Fruit fly (Drosophila melanogaster) whole organism, embryonic: ENCODE data around the gene Gs2.

Experiments
- B-H1 ChIP-seq: fragments of 200-800 bp; sonication (Bioruptor generic); IDR thresholded peaks from 3 replicates; pipeline ENCODE4 v1.3.6; 2022; ENCODE audit warnings: missing biosample characterization, missing genetic modification characterization
- B-H2 ChIP-seq: fragments of 200-800 bp; sonication (Bioruptor generic); optimal IDR thresholded peaks from 2 replicates; lab custom pipeline; 2018; ENCODE audit warnings: missing biosample characterization, mild to moderate bottlenecking, missing genetic modification characterization
- CG10543 ChIP-seq: fragments of 200-800 bp; sonication (Bioruptor generic); optimal IDR thresholded peaks from 3 replicates; lab custom pipeline; 2017; ENCODE audit warnings: missing biosample characterization, mild to moderate bottlenecking, missing genetic modification characterization, moderate library complexity
- CG10959 ChIP-seq: fragments of 200-800 bp; sonication (Bioruptor generic); IDR thresholded peaks from 2 replicates; pipeline ENCODE4 v1.3.6; 2022; ENCODE audit warnings: missing biosample characterization, missing genetic modification characterization
- CG11247 ChIP-seq: fragments of 200-800 bp; sonication (Bioruptor generic); IDR thresholded peaks from 2 replicates; pipeline ENCODE4 v1.3.6; 2022; ENCODE audit warnings: missing biosample characterization, missing genetic modification characterization
- CG12155 ChIP-seq: fragments of 200-800 bp; sonication (Bioruptor generic); optimal IDR thresholded peaks from 3 replicates; lab custom pipeline; 2016; ENCODE audit warnings: missing biosample characterization, missing genetic modification characterization
- CG12391 ChIP-seq: fragments of 200-800 bp; sonication (Bioruptor generic); optimal IDR thresholded peaks from 3 replicates; lab custom pipeline; 2018; ENCODE audit warnings: missing biosample characterization, mild to moderate bottlenecking, missing genetic modification characterization, moderate library complexity
- CG12659 ChIP-seq: fragments of 200-800 bp; sonication (Bioruptor generic); optimal IDR thresholded peaks from 3 replicates; lab custom pipeline; 2017; ENCODE audit warnings: mild to moderate bottlenecking, missing biosample characterization, missing genetic modification reagents, missing genetic modification characterization
- CG12942 ChIP-seq: fragments of 200-800 bp; sonication (Bioruptor generic); optimal IDR thresholded peaks from 3 replicates; lab custom pipeline; 2016; ENCODE audit warnings: missing biosample characterization, missing genetic modification characterization
- CG13624 ChIP-seq: fragments of 200-800 bp; sonication (Bioruptor generic); optimal IDR thresholded peaks from 2 replicates; lab custom pipeline; 2016; ENCODE audit warnings: missing biosample characterization, missing genetic modification characterization
- CG13775 ChIP-seq: fragments of 200-800 bp; sonication (Bioruptor generic); optimal IDR thresholded peaks from 3 replicates; lab custom pipeline; 2017; ENCODE audit warnings: missing biosample characterization, mild to moderate bottlenecking, missing genetic modification characterization
- CG14667 ChIP-seq: fragments of 200-800 bp; sonication (Bioruptor generic); IDR thresholded peaks from 2 replicates; pipeline ENCODE4 v1.3.6; 2022; ENCODE audit warnings: missing biosample characterization, missing genetic modification characterization
- CG1529 ChIP-seq: fragments of 200-800 bp; sonication (Bioruptor generic); optimal IDR thresholded peaks from 3 replicates; lab custom pipeline; 2018; ENCODE audit warnings: missing biosample characterization, missing genetic modification characterization
- CG17359 ChIP-seq: fragments of 200-800 bp; sonication (Bioruptor generic); optimal IDR thresholded peaks from 3 replicates; lab custom pipeline; 2018; ENCODE audit warnings: missing biosample characterization, mild to moderate bottlenecking, missing genetic modification characterization, moderate library complexity
- CG3281 ChIP-seq: fragments of 200-800 bp; sonication (Bioruptor generic); optimal IDR thresholded peaks from 3 replicates; lab custom pipeline; 2017; ENCODE audit warnings: missing biosample characterization, mild to moderate bottlenecking, missing genetic modification characterization
- CG6175 ChIP-seq: fragments of 200-800 bp; sonication (Bioruptor generic); IDR thresholded peaks from 3 replicates; pipeline ENCODE4 v1.3.6; 2022; ENCODE audit warnings: missing biosample characterization, missing genetic modification characterization
- CG6272 ChIP-seq: fragments of 200-800 bp; sonication (Bioruptor generic); IDR thresholded peaks from 2 replicates; pipeline ENCODE4 v1.3.6; 2022; ENCODE audit warnings: missing biosample characterization, missing genetic modification characterization
- CG6689 ChIP-seq: fragments of 200-800 bp; sonication (Bioruptor generic); IDR thresholded peaks from 2 replicates; pipeline ENCODE4 v1.3.6; 2022; ENCODE audit warnings: missing biosample characterization, missing genetic modification characterization
- CG6765 ChIP-seq: fragments of 200-800 bp; sonication (Bioruptor generic); optimal IDR thresholded peaks from 3 replicates; lab custom pipeline; 2017; ENCODE audit warnings: missing biosample characterization, mild to moderate bottlenecking, missing genetic modification characterization
- CG8924 ChIP-seq: fragments of 200-800 bp; optimal IDR thresholded peaks from 3 replicates; lab custom pipeline; 2019; ENCODE audit warnings: missing biosample characterization, mild to moderate bottlenecking, missing genetic modification characterization, moderate library complexity
- CG9609 ChIP-seq: fragments of 200-800 bp; sonication (Bioruptor generic); optimal IDR thresholded peaks from 3 replicates; lab custom pipeline; 2016; ENCODE audit warnings: missing biosample characterization, missing genetic modification characterization
- Eip74EF ChIP-seq, 2 experiments: fragments of 200-800 bp in 1 of 2; fragments of >200 bp in 1 of 2; sonication (Bioruptor generic) in 1 of 2; optimal IDR thresholded peaks; 2 replicates each; lab custom pipeline; 2017 to 2019; ENCODE audit warnings: missing biosample characterization in 2 of 2, missing genetic modification characterization in 2 of 2, mild to moderate bottlenecking in 1 of 2, moderate library complexity in 1 of 2
- HLH4C ChIP-seq: fragments of 200-800 bp; sonication (Bioruptor generic); IDR thresholded peaks from 3 replicates; pipeline ENCODE4 v1.3.6; 2022; ENCODE audit warnings: missing biosample characterization, missing genetic modification characterization; ENCODE audit not compliant: partially characterized antibody
- Hey ChIP-seq: fragments of 200-800 bp; sonication (Bioruptor generic); optimal IDR thresholded peaks from 3 replicates; lab custom pipeline; 2018; ENCODE audit warnings: missing biosample characterization, mild to moderate bottlenecking, missing genetic modification characterization
- HmgZ ChIP-seq: fragments of 200-800 bp; sonication (Bioruptor generic); optimal IDR thresholded peaks from 2 replicates; lab custom pipeline; 2018; ENCODE audit warnings: missing biosample characterization, mild to moderate bottlenecking, missing genetic modification characterization
- NC2α ChIP-seq: fragments of 200-800 bp; sonication (Bioruptor generic); optimal IDR thresholded peaks from 2 replicates; lab custom pipeline; 2016; ENCODE audit warnings: missing biosample characterization, missing genetic modification characterization
- NfI ChIP-seq: fragments of 200-800 bp; sonication (Bioruptor generic); optimal IDR thresholded peaks from 3 replicates; lab custom pipeline; 2018; ENCODE audit warnings: missing biosample characterization, mild to moderate bottlenecking, missing genetic modification characterization, moderate library complexity
- Ptx1 ChIP-seq: fragments of 200-800 bp; sonication (Bioruptor generic); IDR thresholded peaks from 2 replicates; pipeline ENCODE4 v1.3.6; 2022; ENCODE audit warnings: missing biosample characterization, missing genetic modification characterization
- aop ChIP-seq: fragments of 200-800 bp; sonication (Bioruptor generic); IDR thresholded peaks from 2 replicates; pipeline ENCODE4 v1.3.6; 2022; ENCODE audit warnings: missing biosample characterization, missing genetic modification characterization
- bab2 ChIP-seq: fragments of 200-800 bp; sonication (Bioruptor generic); optimal IDR thresholded peaks from 2 replicates; lab custom pipeline; 2016; ENCODE audit warnings: missing biosample characterization, missing genetic modification characterization
- bbx ChIP-seq: fragments of 200-800 bp; sonication (Bioruptor generic); IDR thresholded peaks from 2 replicates; pipeline ENCODE4 v1.3.6; 2022; ENCODE audit warnings: missing biosample characterization, missing genetic modification characterization; ENCODE audit not compliant: partially characterized antibody
- chif ChIP-seq, 2 experiments: fragments of 200-800 bp; sonication (Bioruptor generic); optimal IDR thresholded peaks; 3 replicates each; lab custom pipeline; 2016; ENCODE audit warnings: missing biosample characterization in 2 of 2, missing genetic modification characterization in 2 of 2
- ci ChIP-seq: fragments of 200-800 bp; sonication (Bioruptor generic); IDR thresholded peaks from 3 replicates; pipeline ENCODE4 v1.3.6; 2022; ENCODE audit warnings: missing biosample characterization, missing genetic modification characterization
- crol ChIP-seq: fragments of 200-800 bp; sonication (Bioruptor generic); IDR thresholded peaks from 2 replicates; pipeline ENCODE4 v1.3.6; 2022; ENCODE audit warnings: missing biosample characterization, missing genetic modification characterization
- cwo ChIP-seq: fragments of 200-800 bp; sonication (Bioruptor generic); optimal IDR thresholded peaks from 3 replicates; lab custom pipeline; 2017; ENCODE audit warnings: missing biosample characterization, missing genetic modification characterization, mild to moderate bottlenecking, moderate library complexity, missing genetic modification reagents
- dati ChIP-seq: fragments of 200-800 bp; sonication (Bioruptor generic); IDR thresholded peaks from 2 replicates; pipeline ENCODE4 v1.3.6; 2022; ENCODE audit warnings: missing biosample characterization, missing genetic modification characterization
- fd102C ChIP-seq: fragments of 200-800 bp; sonication (Bioruptor generic); optimal IDR thresholded peaks from 2 replicates; lab custom pipeline; 2018; ENCODE audit warnings: missing biosample characterization, mild to moderate bottlenecking, missing genetic modification characterization, moderate library complexity
- fu2 ChIP-seq: fragments of 200-800 bp; sonication (Bioruptor generic); optimal IDR thresholded peaks from 2 replicates; lab custom pipeline; 2016; ENCODE audit warnings: missing biosample characterization, missing genetic modification characterization
- grau ChIP-seq: fragments of 200-800 bp; optimal IDR thresholded peaks from 3 replicates; lab custom pipeline; 2019; ENCODE audit warnings: missing biosample characterization, mild to moderate bottlenecking, missing genetic modification characterization, moderate library complexity
- gsb-n ChIP-seq: fragments of 200-800 bp; sonication (Bioruptor generic); optimal IDR thresholded peaks from 3 replicates; lab custom pipeline; 2018; ENCODE audit warnings: missing biosample characterization, mild to moderate bottlenecking, missing genetic modification characterization
- gt ChIP-seq: fragments of 200-800 bp; sonication (Bioruptor generic); IDR thresholded peaks from 2 replicates; pipeline ENCODE4 v1.3.6; 2022; ENCODE audit warnings: missing biosample characterization, missing genetic modification characterization
- lbe ChIP-seq: fragments of 200-800 bp; sonication (Bioruptor generic); optimal IDR thresholded peaks from 2 replicates; lab custom pipeline; 2016; ENCODE audit warnings: missing biosample characterization, mild to moderate bottlenecking, missing genetic modification characterization
- pan ChIP-seq, 4 experiments: fragments of >200 bp in 3 of 4; fragments of 200-800 bp in 1 of 4; sonication (Bioruptor generic) in 1 of 4; optimal IDR thresholded peaks in 3 of 4; IDR thresholded peaks in 1 of 4; 2 replicates each; pipeline versions ENCODE4 v1.3.6 to Lab custom; 2017 to 2022; ENCODE audit warnings: missing biosample characterization in 2 of 4, missing genetic modification characterization in 2 of 4, mixed read lengths in 1 of 4
- pnt ChIP-seq: fragments of 200-800 bp; sonication (Bioruptor generic); optimal IDR thresholded peaks from 3 replicates; lab custom pipeline; 2016; ENCODE audit warnings: missing biosample characterization, missing genetic modification characterization
- sd ChIP-seq: fragments of 200-800 bp; sonication (Bioruptor generic); optimal IDR thresholded peaks from 3 replicates; lab custom pipeline; 2018; ENCODE audit warnings: missing biosample characterization, mild to moderate bottlenecking, missing genetic modification characterization, moderate library complexity
- slbo ChIP-seq: fragments of 200-800 bp; sonication (Bioruptor generic); IDR thresholded peaks from 2 replicates; pipeline ENCODE4 v1.3.6; 2022; ENCODE audit warnings: missing biosample characterization, missing genetic modification characterization
- toy ChIP-seq: fragments of 200-800 bp; sonication (Bioruptor generic); IDR thresholded peaks from 2 replicates; pipeline ENCODE4 v1.3.6; 2022; ENCODE audit warnings: missing biosample characterization, missing genetic modification characterization
- unpg ChIP-seq: fragments of 200-800 bp; sonication (Bioruptor generic); optimal IDR thresholded peaks from 3 replicates; lab custom pipeline; 2018; ENCODE audit warnings: missing biosample characterization, mild to moderate bottlenecking, missing genetic modification characterization, moderate library complexity
- vfl ChIP-seq: fragments of 200-800 bp; sonication (Bioruptor generic); optimal IDR thresholded peaks from 2 replicates; lab custom pipeline; 2016; ENCODE audit warnings: missing biosample characterization, missing genetic modification characterization

The Gs2 gene

dm6 chrX:11391364-11391915, 31.2 kb upstream of the Gs2 start (continued):
- peak; percentile 55; the same call in 1 of the 3 replicates for TF ChIP-seq B-H1
- TF ChIP-seq CG17359: peak; percentile 43
- peak; percentile 44; the same call in 1 of the 3 replicates for TF ChIP-seq ci (GFP tag; lab: Robert Waterston, UW)
- no peak for TF ChIP-seq dati (GFP tag; lab: Robert Waterston, UW)
- TF ChIP-seq CG8924 (tag; lab: Kevin White, UChicago): no peak
- TF ChIP-seq Hey (tag; lab: Kevin White, UChicago): no peak
- peak; percentile 53 for TF ChIP-seq CG6689
- TF ChIP-seq B-H2 (GFP tag; lab: Kevin White, UChicago): peak; percentile 7
- TF ChIP-seq fd102C (GFP tag; lab: Kevin White, UChicago): no peak
- no peak for TF ChIP-seq CG1529 (GFP tag; lab: Kevin White, UChicago)
- no peak for TF ChIP-seq bab2
- TF ChIP-seq cwo (GFP tag; lab: Kevin White, UChicago): peak; percentile 5
- TF ChIP-seq CG6272: 0 out of 2 replicates have a peak, but pooled peaks have one; percentile 44
- peak; percentile 78 for TF ChIP-seq Ptx1 (GFP tag; lab: Robert Waterston, UW)
- peak in 1 of 2 experiments; percentile 9 for TF ChIP-seq chif (GFP tag; optimal IDR thresholded peaks at IDR 0.05; lab: Kevin White, UChicago)
- no peak for TF ChIP-seq toy (GFP tag; lab: Robert Waterston, UW)
- no peak for TF ChIP-seq gt (GFP tag; lab: Robert Waterston, UW)
- TF ChIP-seq CG6765 (GFP tag; lab: Kevin White, UChicago): no peak
- no peak for TF ChIP-seq Eip74EF (GFP tag; optimal IDR thresholded peaks at IDR 0.05; lab: Kevin White, UChicago)
- TF ChIP-seq CG12659 (GFP tag; lab: Kevin White, UChicago): no peak
- TF ChIP-seq CG13624 (GFP tag; lab: Kevin White, UChicago): no peak
- TF ChIP-seq gsb-n (tag; lab: Kevin White, UChicago): no peak
- peak; percentile 57 for TF ChIP-seq unpg (GFP tag; lab: Kevin White, UChicago)
- TF ChIP-seq slbo: peak; percentile 85
- TF ChIP-seq fu2: peak; percentile 52
- no peak for TF ChIP-seq CG13775 (GFP tag; lab: Kevin White, UChicago)
- peak; percentile 31 for TF ChIP-seq NfI (GFP tag; lab: Kevin White, UChicago)
- TF ChIP-seq CG11247: peak; percentile 22; the same call in 1 of the 2 replicates
- peak; percentile 27 for TF ChIP-seq CG3281 (GFP tag; lab: Kevin White, UChicago)
- no peak for TF ChIP-seq vfl (GFP tag; lab: Kevin White, UChicago)
- no peak for TF ChIP-seq aop (GFP tag; lab: Robert Waterston, UW)
- TF ChIP-seq pnt (GFP tag; lab: Kevin White, UChicago): peak; percentile 17
- peak; percentile 97 for TF ChIP-seq sd (tag; lab: Kevin White, UChicago)

- TF ChIP-seq CG10543 (GFP tag; lab: Kevin White, UChicago) (peak; percentile 32), lbe (GFP tag; lab: Kevin White, UChicago) (no peak), pan (optimal IDR thresholded peaks at IDR 0.05; lab: Kevin White, UChicago) (no peak), pan (GFP tag; optimal IDR thresholded peaks at IDR 0.05 in 1 of 2, IDR thresholded peaks at IDR 0.05 in 1 of 2) (no peak), bbx (no peak), CG14667 (no peak), CG12155 (no peak), HLH4C (GFP tag; lab: Robert Waterston, UW) (no peak), CG6175 (GFP tag; lab: Robert Waterston, UW) (no peak), grau (tag; lab: Kevin White, UChicago) (peak; percentile 88), CG10959 (GFP tag; lab: Robert Waterston, UW) (no peak), HmgZ (tag; lab: Kevin White, UChicago) (peak; percentile 47), CG12942 (no peak), CG13624 (GFP tag; lab: Kevin White, UChicago) (no peak), CG12391 (tag; lab: Kevin White, UChicago) (no peak), sd (tag; lab: Kevin White, UChicago) (peak; percentile 96), NC2α (GFP tag; lab: Kevin White, UChicago) (no peak), crol (GFP tag; lab: Robert Waterston, UW) (peak; percentile 48; the same call in 1 of the 2 replicates), CG9609 (GFP tag; lab: Kevin White, UChicago) (no peak)
Observed at dm6 chrX:11393003-11393620, 29.5 kb upstream of the Gs2 start.
